Worm (Caenorhabditis elegans) whole organism, L2 larva: ENCODE data around the gene K03B8.11.

Source experiments
- C34F6.9 ChIP-seq: fragments of 150-350 bp; optimal IDR thresholded peaks from 2 replicates; lab custom pipeline; 2014; ENCODE audit warnings: missing biosample characterization, missing genetic modification characterization
- F13H6.1 ChIP-seq: sonication (generic microtip); optimal IDR thresholded peaks from 2 replicates; lab custom pipeline; 2016; ENCODE audit warnings: missing genetic modification characterization, missing compliant biosample characterization
- R02D3.7 ChIP-seq: fragments of 150-350 bp; optimal IDR thresholded peaks from 2 replicates; lab custom pipeline; 2014; ENCODE audit warnings: missing biosample characterization, missing genetic modification characterization
- aly-2 ChIP-seq: fragments of 150-350 bp; optimal IDR thresholded peaks from 2 replicates; lab custom pipeline; 2014; ENCODE audit warnings: missing biosample characterization, missing genetic modification characterization
- blmp-1 ChIP-seq: sonication (generic microtip); optimal IDR thresholded peaks from 2 replicates; lab custom pipeline; 2017; ENCODE audit warnings: missing genetic modification characterization, mild to moderate bottlenecking, missing compliant biosample characterization, antibody characterized with exemption, moderate library complexity; ENCODE audit not compliant: insufficient read depth
- elt-3 ChIP-seq: sonication (generic microtip); optimal IDR thresholded peaks from 2 replicates; lab custom pipeline; 2017; ENCODE audit warnings: missing biosample characterization, missing genetic modification characterization
- gmeb-1 ChIP-seq: fragments of 150-350 bp; optimal IDR thresholded peaks from 2 replicates; lab custom pipeline; 2014; ENCODE audit warnings: missing biosample characterization, missing genetic modification characterization
- lin-11 ChIP-seq: fragments of 150-350 bp; sonication (generic microtip); optimal IDR thresholded peaks from 2 replicates; lab custom pipeline; 2014; ENCODE audit warnings: missing biosample characterization, missing genetic modification characterization, inconsistent platforms, mixed read lengths
- lin-13 ChIP-seq: fragments of 150-350 bp; optimal IDR thresholded peaks from 2 replicates; lab custom pipeline; 2014; ENCODE audit warnings: missing biosample characterization, missing genetic modification reagents, missing genetic modification characterization
- mdl-1 ChIP-seq, 2 experiments: fragments of 150-350 bp in 1 of 2; sonication (generic microtip) in 1 of 2; optimal IDR thresholded peaks; 2 replicates each; lab custom pipeline; 2017; ENCODE audit warnings: missing biosample characterization in 2 of 2, missing genetic modification characterization in 2 of 2
- nhr-23 ChIP-seq: fragments of 150-350 bp; optimal IDR thresholded peaks from 2 replicates; lab custom pipeline; 2014; ENCODE audit warnings: missing biosample characterization, missing genetic modification reagents, missing genetic modification characterization
- nhr-77 ChIP-seq: fragments of 150-350 bp; optimal IDR thresholded peaks from 2 replicates; lab custom pipeline; 2014; ENCODE audit warnings: missing biosample characterization, missing genetic modification characterization
- sem-4 ChIP-seq: fragments of 150-350 bp; optimal IDR thresholded peaks from 2 replicates; lab custom pipeline; 2014; ENCODE audit warnings: missing biosample characterization, missing genetic modification reagents, missing genetic modification characterization
- sma-9 ChIP-seq, 2 experiments: fragments of 150-350 bp in 1 of 2; sonication (generic microtip) in 1 of 2; optimal IDR thresholded peaks; 2 replicates each; lab custom pipeline; 2014 to 2016; ENCODE audit warnings: missing genetic modification characterization in 2 of 2, mild to moderate bottlenecking in 1 of 2, missing biosample characterization in 1 of 2, missing compliant biosample characterization in 1 of 2, missing genetic modification reagents in 1 of 2, moderate library complexity in 1 of 2
- unc-55 ChIP-seq: fragments of 150-350 bp; sonication (generic microtip); optimal IDR thresholded peaks from 3 replicates; lab custom pipeline; 2014; ENCODE audit warnings: missing biosample characterization, missing genetic modification reagents, missing genetic modification characterization
- zag-1 ChIP-seq: fragments of 150-350 bp; optimal IDR thresholded peaks from 2 replicates; lab custom pipeline; 2014; ENCODE audit warnings: missing biosample characterization, missing genetic modification characterization
- ztf-1 ChIP-seq: fragments of 200-800 bp; sonication (Bioruptor generic); conservative IDR thresholded peaks from 2 replicates; pipeline ENCODE4 v1.3.6; 2022; ENCODE audit warnings: missing genetic modification characterization, missing compliant biosample characterization
- ztf-11 ChIP-seq: sonication (generic microtip); optimal IDR thresholded peaks from 2 replicates; lab custom pipeline; 2017; ENCODE audit warnings: missing biosample characterization, missing genetic modification characterization

Gene K03B8.11

ce11 chrV:11341913-11342312, 48.4 kb downstream of the K03B8.11 start, which contains the start of gene T02E9.5:
T02E9.5 (plus strand) TSS chrV:11342233.
- TF ChIP-seq gmeb-1 (no peak), lin-13 (GFP tag; lab: Kevin White, UChicago) (no peak), sem-4 (tag; lab: Kevin White, UChicago) (no peak), lin-11 (tag; lab: Kevin White, UChicago) (no peak), nhr-77 (tag; lab: Kevin White, UChicago) (no peak), elt-3 (tag; lab: Kevin White, UChicago) (no peak), sma-9 (GFP tag; optimal IDR thresholded peaks at IDR 0.05; lab: Kevin White, UChicago) (no peak), sma-9 (tag; optimal IDR thresholded peaks at IDR 0.05; lab: Kevin White, UChicago) (no peak), ztf-1 (GFP tag; lab: Robert Waterston, UW) (no peak)
- TF ChIP-seq, all 48 proteins: peak for 0

ce11 chrV:11341130-11341675, 49.1 kb downstream of the K03B8.11 start:
- no peak for TF ChIP-seq aly-2 (tag; lab: Kevin White, UChicago)
- TF ChIP-seq ztf-11 = no peak
- peak; percentile 28 for TF ChIP-seq F13H6.1
- TF ChIP-seq unc-55 = no peak
- no peak for TF ChIP-seq mdl-1 (tag; optimal IDR thresholded peaks at IDR 0.05; lab: Kevin White, UChicago)
- TF ChIP-seq R02D3.7 (tag; lab: Kevin White, UChicago) = no peak
- TF ChIP-seq zag-1 (tag; lab: Kevin White, UChicago) = peak; percentile 26
- TF ChIP-seq C34F6.9 (tag; lab: Kevin White, UChicago) = peak; percentile 1
- TF ChIP-seq nhr-23 = no peak
- no peak for TF ChIP-seq blmp-1 (tag; lab: Kevin White, UChicago)
